Fruit fly (Drosophila melanogaster): ENCODE data around the gene TotA.

DNA sequence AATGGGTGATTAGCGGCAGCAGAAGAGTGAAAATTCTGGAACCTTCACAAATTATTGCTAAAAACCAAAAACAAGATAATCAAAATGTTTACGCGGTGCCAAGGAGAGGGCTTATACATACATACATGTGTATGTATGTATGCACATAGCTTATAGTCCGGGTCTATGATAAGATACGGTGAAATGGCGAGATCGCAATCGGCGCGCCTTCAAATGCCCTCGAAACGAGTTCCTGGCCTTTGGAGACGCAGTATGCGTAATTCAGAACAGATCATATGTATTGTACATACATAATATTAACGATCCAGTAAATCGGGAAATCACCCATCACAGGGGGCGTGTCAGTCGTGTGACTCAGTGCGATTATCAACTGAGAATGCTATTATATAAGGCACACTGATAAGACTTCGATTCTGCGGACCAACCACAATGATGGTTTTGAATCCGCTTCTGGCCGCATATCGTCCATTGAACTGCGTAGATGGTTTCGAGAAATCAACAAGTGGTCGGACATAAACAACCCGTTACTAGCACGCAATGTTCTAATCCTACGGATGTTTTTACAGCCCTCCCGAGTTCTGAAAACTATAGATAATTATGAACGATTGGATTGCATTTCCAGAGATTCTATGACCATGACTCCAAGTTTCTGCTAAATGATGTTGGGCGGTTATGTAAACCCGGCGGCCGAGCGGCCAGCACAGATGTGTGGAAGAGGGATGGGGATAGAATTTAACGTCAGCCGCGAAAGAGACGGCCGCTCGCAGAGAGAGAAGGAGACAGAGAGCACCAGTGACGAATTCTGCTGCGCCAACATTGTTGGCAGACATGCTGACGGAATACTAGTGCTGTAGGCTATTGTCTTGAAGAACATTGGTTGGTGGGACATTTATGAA lies 42.1 kb upstream of the TotA start:
- TF ChIP-seq Gug (GFP tag; IDR thresholded peaks at IDR 0.05), result no peak
- TF ChIP-seq acj6 (GFP tag; optimal IDR thresholded peaks at IDR 0.05), result no peak
